Worm (Caenorhabditis elegans) whole organism, young adult: Measurements from ENCODE around the gene F42F12.4.

Experiments used
- Y53G8AR.9 ChIP-seq: fragments of 200-800 bp; sonication (Bioruptor generic); conservative IDR thresholded peaks from 2 replicates; pipeline ENCODE4 v1.3.6; 2022; ENCODE audit warnings: missing genetic modification reagents, missing genetic modification characterization, missing compliant biosample characterization
- chd-7 ChIP-seq: sonication (generic microtip); optimal IDR thresholded peaks from 2 replicates; lab custom pipeline; 2016; ENCODE audit warnings: mild to moderate bottlenecking, missing genetic modification characterization, moderate library complexity, missing compliant biosample characterization
- lsl-1 ChIP-seq: fragments of 200-800 bp; sonication (Bioruptor generic); optimal IDR thresholded peaks from 2 replicates; lab custom pipeline; 2018; ENCODE audit warnings: mild to moderate bottlenecking, missing genetic modification characterization, moderate library complexity, missing compliant biosample characterization
- sdz-38 ChIP-seq: sonication (generic microtip); optimal IDR thresholded peaks from 2 replicates; lab custom pipeline; 2016; ENCODE audit warnings: missing genotype, missing genetic modification characterization, missing compliant biosample characterization
- tbx-9 ChIP-seq: sonication (generic microtip); optimal IDR thresholded peaks from 2 replicates; lab custom pipeline; 2016; ENCODE audit warnings: borderline replicate concordance, missing genetic modification characterization, inconsistent platforms, missing compliant biosample characterization

- no peak for TF ChIP-seq sdz-38 (tag; lab: Kevin White, UChicago)
- TF ChIP-seq Y53G8AR.9 = no peak
- TF ChIP-seq lsl-1 (GFP tag; lab: Kevin White, UChicago) = no peak
- TF ChIP-seq chd-7 (tag; lab: Kevin White, UChicago) = no peak
- no peak for TF ChIP-seq tbx-9 (tag; lab: Kevin White, UChicago)
Measured at ce11 chrX:12337846-12338490, 14.8 kb downstream of the F42F12.4 start, which contains the start of gene srd-44.
